Fruit fly (Drosophila melanogaster) whole organism, adult: Measurements from ENCODE around the gene spidey.

Experiments
- CG12768 ChIP-seq: fragments of 200-800 bp; sonication (Bioruptor generic); optimal IDR thresholded peaks from 2 replicates; lab custom pipeline; 2017; ENCODE audit warnings: missing biosample characterization, missing genetic modification characterization, mild to moderate bottlenecking, moderate library complexity, missing genetic modification reagents
- CG14711 ChIP-seq: fragments of 200-800 bp; sonication (Bioruptor generic); optimal IDR thresholded peaks from 2 replicates; lab custom pipeline; 2018; ENCODE audit warnings: missing biosample characterization, mild to moderate bottlenecking, missing genetic modification characterization, moderate library complexity
- CG1620 ChIP-seq: fragments of 200-800 bp; sonication (Bioruptor generic); optimal IDR thresholded peaks from 2 replicates; lab custom pipeline; 2016; ENCODE audit warnings: missing biosample characterization, missing genetic modification characterization
- CG33017 ChIP-seq: fragments of 200-800 bp; sonication (Bioruptor generic); optimal IDR thresholded peaks from 2 replicates; lab custom pipeline; 2018; ENCODE audit warnings: missing biosample characterization, mild to moderate bottlenecking, missing genetic modification characterization, moderate library complexity
- CG5204 ChIP-seq: fragments of 200-800 bp; sonication (Bioruptor generic); optimal IDR thresholded peaks from 2 replicates; lab custom pipeline; 2016; ENCODE audit warnings: missing biosample characterization, missing genetic modification characterization
- CG7101 ChIP-seq: fragments of 200-800 bp; sonication (Bioruptor generic); optimal IDR thresholded peaks from 2 replicates; lab custom pipeline; 2018; ENCODE audit warnings: missing biosample characterization, mild to moderate bottlenecking, missing genetic modification characterization, moderate library complexity
- Hr96 ChIP-seq: fragments of 200-800 bp; sonication (Bioruptor generic); optimal IDR thresholded peaks from 2 replicates; lab custom pipeline; 2016; ENCODE audit warnings: missing biosample characterization, missing genetic modification characterization
- bab1 ChIP-seq: fragments of 200-800 bp; sonication (Bioruptor generic); optimal IDR thresholded peaks from 3 replicates; lab custom pipeline; 2019; ENCODE audit warnings: missing biosample characterization, mild to moderate bottlenecking, missing genetic modification characterization, moderate library complexity
- cic ChIP-seq: fragments of 200-800 bp; sonication (Bioruptor generic); optimal IDR thresholded peaks from 2 replicates; lab custom pipeline; 2017; ENCODE audit warnings: missing biosample characterization, mild to moderate bottlenecking, missing genetic modification characterization, moderate library complexity
- cnc ChIP-seq, 2 experiments: fragments of >200 bp; optimal IDR thresholded peaks; 2 replicates each; lab custom pipeline; 2017
- kay ChIP-seq: fragments of 200-800 bp; sonication (Bioruptor generic); peaks from one replicate; lab custom pipeline; 2016; ENCODE audit warnings: missing biosample characterization, missing genetic modification characterization, borderline replicate concordance
- tj ChIP-seq: fragments of 200-800 bp; sonication (Bioruptor generic); optimal IDR thresholded peaks from 3 replicates; lab custom pipeline; 2017; ENCODE audit warnings: missing biosample characterization, mild to moderate bottlenecking, missing genetic modification characterization, moderate library complexity

DNA sequence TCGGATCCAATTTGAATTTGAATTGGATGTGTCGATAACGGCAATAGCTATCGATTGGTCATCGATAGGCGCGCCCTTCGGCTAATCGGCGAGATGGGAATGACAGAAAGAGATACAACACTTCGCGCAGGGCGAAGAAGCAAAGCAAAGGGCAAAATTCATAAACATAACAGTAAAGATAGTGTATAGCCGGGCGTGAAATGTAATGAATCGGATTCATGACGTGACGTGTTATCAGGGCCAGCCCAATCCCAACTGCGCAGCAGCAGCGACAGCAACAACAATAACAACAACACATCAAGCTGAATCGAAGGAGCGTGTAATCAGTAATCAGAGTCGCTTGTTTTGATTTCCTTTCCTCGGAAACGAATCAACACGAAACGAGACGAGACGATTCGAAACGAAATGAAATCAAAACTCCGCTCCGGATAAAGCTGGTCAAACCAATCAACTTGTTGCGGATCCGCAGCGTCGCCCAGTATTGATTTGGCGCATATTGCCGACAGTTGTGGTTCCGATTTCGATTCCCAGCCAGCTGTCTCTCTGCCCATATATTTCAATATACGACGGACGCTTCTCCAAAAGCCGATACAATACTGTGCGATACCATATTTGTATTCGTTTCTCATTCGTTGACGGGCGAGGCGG, 3.4 kb downstream of the spidey start, which contains the start of gene snz:
- TF ChIP-seq CG7101 (tag; lab: Kevin White, UChicago) (peak; percentile 38), CG33017 (no peak), cic (GFP tag; lab: Kevin White, UChicago) (peak; percentile 62), cnc (optimal IDR thresholded peaks at IDR 0.05; lab: Kevin White, UChicago) (no peak), bab1 (GFP tag; lab: Kevin White, UChicago) (peak; percentile 11), CG14711 (tag; lab: Kevin White, UChicago) (peak; percentile 18), CG1620 (no peak), Hr96 (GFP tag; lab: Kevin White, UChicago) (no peak), CG12768 (GFP tag; lab: Kevin White, UChicago) (no peak), CG5204 (GFP tag; lab: Kevin White, UChicago) (no peak), tj (peak; percentile 46), kay (GFP tag; lab: Kevin White, UChicago) (no peak)
